Fruit fly (Drosophila melanogaster) whole organism, prepupa: ENCODE data around the gene Lgr4.

Source experiments
- Blimp-1 ChIP-seq: fragments of 200-800 bp; sonication (Bioruptor generic); optimal IDR thresholded peaks from 3 replicates; lab custom pipeline; 2017; ENCODE audit warnings: missing biosample characterization, missing genetic modification characterization, mild to moderate bottlenecking, moderate library complexity, missing genetic modification reagents
- CG10631 ChIP-seq: fragments of 200-800 bp; sonication (Bioruptor generic); optimal IDR thresholded peaks from 2 replicates; lab custom pipeline; 2016; ENCODE audit warnings: missing biosample characterization, missing genetic modification characterization
- CG10669 ChIP-seq: fragments of 200-800 bp; sonication (Bioruptor generic); optimal IDR thresholded peaks from 3 replicates; lab custom pipeline; 2018; ENCODE audit warnings: missing biosample characterization, mild to moderate bottlenecking, missing genetic modification characterization, moderate library complexity
- CG11294 ChIP-seq: fragments of 200-800 bp; sonication (Bioruptor generic); IDR thresholded peaks from 2 replicates; pipeline ENCODE4 v1.3.6; 2022; ENCODE audit warnings: missing biosample characterization, missing genetic modification characterization
- CG11762 ChIP-seq: fragments of 200-800 bp; sonication (Bioruptor generic); optimal IDR thresholded peaks from 3 replicates; lab custom pipeline; 2016; ENCODE audit warnings: missing biosample characterization, missing genetic modification characterization; ENCODE audit not compliant: insufficient read depth
- CG11902 ChIP-seq: fragments of 200-800 bp; sonication (Bioruptor generic); optimal IDR thresholded peaks from 3 replicates; lab custom pipeline; 2016; ENCODE audit warnings: missing biosample characterization, missing genetic modification characterization
- CG15336 ChIP-seq: fragments of 200-800 bp; sonication (Bioruptor generic); IDR thresholded peaks from 2 replicates; pipeline ENCODE4 v1.3.6; 2022; ENCODE audit warnings: missing biosample characterization, missing genetic modification characterization
- CG1621 ChIP-seq: fragments of 200-800 bp; sonication (Bioruptor generic); optimal IDR thresholded peaks from 3 replicates; lab custom pipeline; 2018; ENCODE audit warnings: missing biosample characterization, mild to moderate bottlenecking, missing genetic modification characterization
- CG16779 ChIP-seq: fragments of 200-800 bp; sonication (Bioruptor generic); optimal IDR thresholded peaks from 3 replicates; lab custom pipeline; 2017; ENCODE audit warnings: missing biosample characterization, mild to moderate bottlenecking, missing genetic modification characterization
- CG31627 ChIP-seq: fragments of 200-800 bp; sonication (Bioruptor generic); optimal IDR thresholded peaks from 3 replicates; lab custom pipeline; 2016; ENCODE audit warnings: missing biosample characterization, missing genetic modification characterization
- CG32006 ChIP-seq: fragments of 200-800 bp; sonication (Bioruptor generic); optimal IDR thresholded peaks from 3 replicates; lab custom pipeline; 2017; ENCODE audit warnings: missing biosample characterization, mild to moderate bottlenecking, missing genetic modification characterization
- CG4318 ChIP-seq: fragments of 200-800 bp; sonication (Bioruptor generic); optimal IDR thresholded peaks from 3 replicates; lab custom pipeline; 2017; ENCODE audit warnings: missing biosample characterization, mild to moderate bottlenecking, missing genetic modification characterization
- CG6163 ChIP-seq: fragments of 200-800 bp; sonication (Bioruptor generic); IDR thresholded peaks from 3 replicates; pipeline ENCODE4 v1.3.6; 2022; ENCODE audit warnings: missing biosample characterization, missing genetic modification characterization
- CG6276 ChIP-seq: fragments of 200-800 bp; sonication (Bioruptor generic); optimal IDR thresholded peaks from 2 replicates; lab custom pipeline; 2017; ENCODE audit warnings: missing biosample characterization, mild to moderate bottlenecking, missing genetic modification characterization
- CG6792 ChIP-seq: fragments of 200-800 bp; sonication (Bioruptor generic); optimal IDR thresholded peaks from 3 replicates; lab custom pipeline; 2016; ENCODE audit warnings: missing biosample characterization, missing genetic modification characterization
- CG6854 ChIP-seq: fragments of 200-800 bp; sonication (Bioruptor generic); optimal IDR thresholded peaks from 2 replicates; lab custom pipeline; 2017; ENCODE audit warnings: missing biosample characterization, mild to moderate bottlenecking, missing genetic modification characterization
- CG8119 ChIP-seq: fragments of 200-800 bp; sonication (Bioruptor generic); IDR thresholded peaks from 3 replicates; pipeline ENCODE4 v1.3.6; 2022; ENCODE audit warnings: missing biosample characterization, missing genetic modification characterization
- CG8319 ChIP-seq: fragments of 200-800 bp; sonication (Bioruptor generic); optimal IDR thresholded peaks from 3 replicates; lab custom pipeline; 2016; ENCODE audit warnings: missing biosample characterization, missing genetic modification characterization
- CG8632 ChIP-seq: fragments of 200-800 bp; sonication (Bioruptor generic); optimal IDR thresholded peaks from 3 replicates; lab custom pipeline; 2016; ENCODE audit warnings: missing biosample characterization, missing genetic modification characterization
- CG9139 ChIP-seq: fragments of 200-800 bp; sonication (Bioruptor generic); optimal IDR thresholded peaks from 3 replicates; lab custom pipeline; 2017; ENCODE audit warnings: missing biosample characterization, mild to moderate bottlenecking, missing genetic modification characterization
- Eip75B ChIP-seq: fragments of 200-800 bp; sonication (Bioruptor generic); optimal IDR thresholded peaks from 3 replicates; lab custom pipeline; 2016; ENCODE audit warnings: missing biosample characterization, missing genetic modification characterization
- Eip78C ChIP-seq: fragments of 200-800 bp; sonication (Bioruptor generic); peaks from one replicate; lab custom pipeline; 2016; ENCODE audit warnings: missing biosample characterization, missing genetic modification characterization
- Ets96B ChIP-seq: fragments of 200-800 bp; optimal IDR thresholded peaks from 2 replicates; lab custom pipeline; 2019; ENCODE audit warnings: missing biosample characterization, mild to moderate bottlenecking, missing genetic modification characterization, moderate library complexity
- Gug ChIP-seq: fragments of 200-800 bp; sonication (Bioruptor generic); IDR thresholded peaks from 2 replicates; pipeline ENCODE4 v1.3.6; 2022; ENCODE audit warnings: missing biosample characterization, missing genetic modification characterization
- Hr38 ChIP-seq: sonication (Bioruptor generic); optimal IDR thresholded peaks from 2 replicates; lab custom pipeline; 2016; ENCODE audit warnings: missing biosample characterization, missing genetic modification characterization
- Met ChIP-seq: fragments of 200-800 bp; sonication (Bioruptor generic); optimal IDR thresholded peaks from 3 replicates; lab custom pipeline; 2016; ENCODE audit warnings: missing biosample characterization, missing genetic modification characterization
- OdsH ChIP-seq: fragments of 200-800 bp; sonication (Bioruptor generic); optimal IDR thresholded peaks from 3 replicates; lab custom pipeline; 2016; ENCODE audit warnings: missing biosample characterization, missing genetic modification characterization
- Smox ChIP-seq: fragments of 200-800 bp; sonication (Bioruptor generic); optimal IDR thresholded peaks from 3 replicates; lab custom pipeline; 2016; ENCODE audit warnings: missing biosample characterization, missing genetic modification characterization
- Sox102F ChIP-seq: fragments of 200-800 bp; sonication (Bioruptor generic); optimal IDR thresholded peaks from 2 replicates; lab custom pipeline; 2016; ENCODE audit warnings: missing biosample characterization, mild to moderate bottlenecking, missing genetic modification characterization
- Sox14 ChIP-seq: fragments of 200-800 bp; sonication (Bioruptor generic); optimal IDR thresholded peaks from 3 replicates; lab custom pipeline; 2016; ENCODE audit warnings: missing biosample characterization, missing genetic modification characterization
- achi ChIP-seq: fragments of 200-800 bp; sonication (Bioruptor generic); optimal IDR thresholded peaks from 3 replicates; lab custom pipeline; 2016; ENCODE audit warnings: missing biosample characterization, missing genetic modification characterization
- acj6 ChIP-seq: fragments of 200-800 bp; sonication (Bioruptor generic); optimal IDR thresholded peaks from 3 replicates; lab custom pipeline; 2016; ENCODE audit warnings: missing biosample characterization, missing genetic modification characterization
- cyc ChIP-seq: fragments of 200-800 bp; sonication (Bioruptor generic); optimal IDR thresholded peaks from 3 replicates; lab custom pipeline; 2016; ENCODE audit warnings: missing biosample characterization, missing genetic modification characterization
- dac ChIP-seq: fragments of 200-800 bp; sonication (Bioruptor generic); optimal IDR thresholded peaks from 2 replicates; lab custom pipeline; 2017; ENCODE audit warnings: missing biosample characterization, mild to moderate bottlenecking, missing genetic modification characterization
- dsx ChIP-seq: fragments of 200-800 bp; optimal IDR thresholded peaks from 3 replicates; lab custom pipeline; 2019; ENCODE audit warnings: missing biosample characterization, mild to moderate bottlenecking, missing genetic modification characterization, moderate library complexity; ENCODE audit not compliant: poor library complexity, severe bottlenecking
- eg ChIP-seq: fragments of 200-800 bp; sonication (Bioruptor generic); IDR thresholded peaks from 3 replicates; pipeline ENCODE4 v1.3.6; 2022; ENCODE audit warnings: missing biosample characterization, missing genetic modification characterization
- esn ChIP-seq: fragments of 200-800 bp; sonication (Bioruptor generic); optimal IDR thresholded peaks from 2 replicates; lab custom pipeline; 2016; ENCODE audit warnings: missing biosample characterization, mild to moderate bottlenecking, missing genetic modification characterization, moderate library complexity
- fkh ChIP-seq: fragments of 200-800 bp; sonication (Bioruptor generic); optimal IDR thresholded peaks from 3 replicates; lab custom pipeline; 2017; ENCODE audit warnings: missing biosample characterization, mild to moderate bottlenecking, missing genetic modification characterization, moderate library complexity
- net ChIP-seq: fragments of 200-800 bp; sonication (Bioruptor generic); optimal IDR thresholded peaks from 3 replicates; lab custom pipeline; 2016; ENCODE audit warnings: missing biosample characterization, missing genetic modification characterization
- pdm3 ChIP-seq: fragments of 200-800 bp; sonication (Bioruptor generic); optimal IDR thresholded peaks from 3 replicates; lab custom pipeline; 2016; ENCODE audit warnings: missing biosample characterization, missing genetic modification characterization
- ss ChIP-seq, 2 experiments: fragments of 200-800 bp; sonication (Bioruptor generic); optimal IDR thresholded peaks; 2 replicates in 1 of 2; 3 replicates in 1 of 2; lab custom pipeline; 2017 to 2018; ENCODE audit warnings: mild to moderate bottlenecking in 2 of 2, missing biosample characterization in 2 of 2, missing genetic modification characterization in 2 of 2, moderate library complexity in 1 of 2
- svp ChIP-seq: fragments of 200-800 bp; sonication (Bioruptor generic); peaks from one replicate; lab custom pipeline; 2016; ENCODE audit warnings: missing biosample characterization, missing genetic modification characterization
- topi ChIP-seq: fragments of 200-800 bp; sonication (Bioruptor generic); optimal IDR thresholded peaks from 3 replicates; lab custom pipeline; 2016; ENCODE audit warnings: missing biosample characterization, missing genetic modification characterization

Gene Lgr4

DNA sequence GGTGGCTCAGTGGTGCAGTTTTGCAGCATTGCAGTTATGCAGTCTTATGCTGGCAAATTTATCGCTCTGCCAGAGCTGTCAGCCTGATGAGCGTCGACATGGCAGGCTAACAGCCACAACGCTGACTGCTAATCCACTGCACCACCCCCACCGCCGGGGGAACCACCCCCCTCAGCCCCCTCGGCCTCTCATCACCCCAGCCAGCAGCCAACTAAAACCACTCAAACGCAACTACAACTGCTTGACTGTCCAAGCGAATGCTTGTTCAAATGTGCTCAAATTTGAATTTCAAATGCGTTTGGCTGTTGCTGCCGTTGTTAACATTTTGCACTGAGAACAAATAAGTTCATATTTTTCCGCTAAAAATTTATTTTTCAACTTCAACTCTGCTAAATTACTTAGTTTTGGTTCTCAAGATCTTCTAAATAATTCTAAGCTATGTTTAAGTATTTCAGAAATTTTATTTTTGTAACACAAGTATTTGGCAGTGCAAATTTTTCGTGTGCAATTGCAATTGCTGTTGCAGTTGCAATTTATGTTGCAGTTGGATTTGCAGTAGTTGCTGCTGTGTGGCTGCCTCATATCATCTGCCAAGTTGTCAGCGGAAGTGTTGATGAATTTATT lies 49.4 kb upstream of the Lgr4 start (continued):
- TF ChIP-seq achi (GFP tag; lab: Kevin White, UChicago) (peak; percentile 67), Sox14 (GFP tag; lab: Kevin White, UChicago) (peak; percentile 59), CG11294 (GFP tag; lab: Robert Waterston, UW) (peak; percentile 80), ss (GFP tag; optimal IDR thresholded peaks at IDR 0.05; lab: Kevin White, UChicago) (no peak), Blimp-1 (GFP tag; lab: Kevin White, UChicago) (no peak), CG8319 (GFP tag; lab: Kevin White, UChicago) (peak; percentile 13), Sox102F (GFP tag; lab: Kevin White, UChicago) (peak; percentile 43), CG6854 (GFP tag; lab: Kevin White, UChicago) (no peak), fkh (GFP tag; lab: Kevin White, UChicago) (no peak), CG11902 (GFP tag; lab: Kevin White, UChicago) (no peak), acj6 (GFP tag; lab: Kevin White, UChicago) (peak; percentile 55)
- TF ChIP-seq, all 60 proteins: peak for 44

DNA sequence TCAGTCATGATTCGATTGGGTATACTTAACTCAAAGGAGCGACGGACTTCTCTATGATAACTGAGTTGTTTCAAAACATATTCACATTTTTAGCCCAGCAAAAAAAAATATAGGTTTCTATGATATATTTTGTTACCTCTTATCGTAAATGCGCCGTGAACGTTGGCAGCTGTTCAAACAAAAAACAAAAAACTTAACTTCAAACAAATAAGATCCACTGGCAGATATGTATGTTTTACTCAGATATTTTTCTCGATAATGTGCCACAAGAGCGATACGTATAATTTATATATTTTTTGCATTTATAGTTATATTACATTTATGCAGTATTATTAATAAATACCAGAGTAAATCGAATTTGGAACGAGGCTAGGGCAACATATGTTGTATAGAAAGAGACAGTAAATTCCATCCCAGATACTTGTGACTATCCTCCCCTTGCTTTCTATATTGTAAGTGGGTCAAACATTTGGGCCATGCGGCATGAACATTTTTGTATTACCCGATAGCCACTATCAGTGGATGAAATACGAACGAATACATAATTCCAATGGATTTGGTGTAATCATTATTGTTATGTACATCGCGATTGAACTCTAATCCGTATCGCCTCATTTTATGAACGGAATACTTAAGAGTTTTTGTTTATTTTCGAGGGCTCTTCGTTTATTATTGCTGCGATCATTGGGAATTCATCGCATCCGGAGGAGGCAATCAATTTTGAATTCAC lies 47.7 kb upstream of the Lgr4 start, which contains the start of gene CG32639:
TSS of gene CG32639 (minus strand) at position 51 of the 730 bp plus-strand sequence.
- TF ChIP-seq cyc (GFP tag; lab: Kevin White, UChicago) (no peak), fkh (GFP tag; lab: Kevin White, UChicago) (peak; percentile 13)

DNA sequence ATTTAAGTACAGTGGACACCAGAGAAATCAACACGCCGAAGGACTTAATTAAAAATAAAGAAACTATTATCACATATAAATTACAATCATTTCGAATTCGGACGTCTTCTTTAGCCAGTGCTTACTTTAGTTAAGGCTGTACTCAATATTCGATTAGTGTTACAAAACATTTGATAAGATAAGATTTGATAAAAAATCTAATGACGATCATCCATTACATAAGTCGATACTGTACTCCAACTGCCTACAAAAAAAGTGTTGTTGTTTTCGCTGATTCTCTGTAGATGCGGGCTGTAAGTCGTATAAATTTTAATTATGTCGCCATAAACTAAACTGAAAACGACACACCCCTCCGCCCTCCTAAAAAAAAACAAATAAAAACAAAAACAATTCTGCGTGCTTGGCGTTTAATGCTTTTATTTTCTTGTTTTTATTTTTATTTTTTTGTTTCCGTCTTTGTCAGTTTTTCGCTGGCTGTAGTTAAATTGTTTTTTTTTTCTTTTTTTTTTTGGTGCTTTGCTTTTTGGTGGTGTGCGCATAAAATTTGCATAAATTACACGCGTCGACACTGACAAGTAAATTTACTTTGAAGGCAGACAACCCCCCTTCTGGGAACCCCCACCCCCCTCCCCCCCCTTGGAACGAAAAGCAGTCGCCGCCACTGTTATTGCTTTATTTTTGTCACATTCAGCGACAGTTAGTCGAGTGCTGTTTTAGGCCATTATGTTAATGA lies 45.9 kb upstream of the Lgr4 start:
- TF ChIP-seq Ets96B (no peak), achi (GFP tag; lab: Kevin White, UChicago) (peak; percentile 19), Eip78C (peak; percentile 44), CG1621 (tag; lab: Kevin White, UChicago) (no peak), CG10631 (GFP tag; lab: Kevin White, UChicago) (no peak), Smox (GFP tag; lab: Kevin White, UChicago) (no peak), CG9139 (no peak), net (peak; percentile 23), esn (GFP tag; lab: Kevin White, UChicago) (peak; percentile 13), CG11294 (GFP tag; lab: Robert Waterston, UW) (no peak), CG31627 (GFP tag; lab: Kevin White, UChicago) (no peak), Eip75B (GFP tag; lab: Kevin White, UChicago) (no peak), CG8319 (GFP tag; lab: Kevin White, UChicago) (no peak), Hr38 (no peak), acj6 (GFP tag; lab: Kevin White, UChicago) (no peak), CG6792 (no peak), eg (peak; percentile 83), CG32006 (GFP tag; lab: Kevin White, UChicago) (no peak), CG16779 (no peak), OdsH (GFP tag; lab: Kevin White, UChicago) (peak; percentile 32), Sox102F (GFP tag; lab: Kevin White, UChicago) (peak; percentile 39), CG11762 (GFP tag; lab: Kevin White, UChicago) (peak; percentile 32), CG15336 (0 out of 2 replicates have a peak, but pooled peaks have one; percentile 37), svp (no peak), CG8632 (GFP tag; lab: Kevin White, UChicago) (peak; percentile 13), pdm3 (GFP tag; lab: Kevin White, UChicago) (peak; percentile 33), CG4318 (GFP tag; lab: Kevin White, UChicago) (no peak), CG8119 (GFP tag; lab: Robert Waterston, UW) (peak; percentile 65), Gug (GFP tag; lab: Robert Waterston, UW) (no peak), cyc (GFP tag; lab: Kevin White, UChicago) (no peak), CG6163 (GFP tag; lab: Robert Waterston, UW) (peak; percentile 55; the same call in 2 of the 3 replicates), CG10669 (GFP tag; lab: Kevin White, UChicago) (no peak), CG6276 (GFP tag; lab: Kevin White, UChicago) (peak; percentile 15), topi (no peak), dsx (GFP tag; lab: Kevin White, UChicago) (no peak), dac (GFP tag; lab: Kevin White, UChicago) (no peak), Met (GFP tag; lab: Kevin White, UChicago) (no peak)
